Worm (Caenorhabditis elegans) whole organism, L4 larva: ENCODE data around the gene clec-59.

Experiments used
- nhr-111 ChIP-seq: fragments of 200-800 bp; sonication (Bioruptor generic); optimal IDR thresholded peaks from 2 replicates; lab custom pipeline; 2018; ENCODE audit warnings: mild to moderate bottlenecking, missing genetic modification characterization, missing compliant biosample characterization
- nhr-237 ChIP-seq: sonication (generic microtip); optimal IDR thresholded peaks from 2 replicates; lab custom pipeline; 2017; ENCODE audit warnings: missing biosample characterization, missing genetic modification characterization
- pha-4 ChIP-seq, 2 experiments: fragments of 150-350 bp in 1 of 2; fragments of 200-800 bp in 1 of 2; sonication (Bioruptor generic) in 1 of 2; IDR thresholded peaks in 1 of 2; optimal IDR thresholded peaks in 1 of 2; 2 replicates each; pipeline versions ENCODE4 v1.3.6 to Lab custom; 2014 to 2022; ENCODE audit warnings: missing genetic modification characterization in 2 of 2, missing genetic modification reagents in 2 of 2, missing biosample characterization in 1 of 2, missing compliant biosample characterization in 1 of 2
- ztf-11 ChIP-seq: fragments of 150-350 bp; optimal IDR thresholded peaks from 2 replicates; lab custom pipeline; 2014; ENCODE audit warnings: missing biosample characterization, missing genetic modification characterization

ce11 chrII:10439976-10440375 lies 39.3 kb downstream of the clec-59 start, which contains the start of gene E04D5.4:
- TF ChIP-seq ztf-11 (tag; lab: Kevin White, UChicago): no peak
- TF ChIP-seq pha-4 (GFP tag; IDR thresholded peaks at IDR 0.05; lab: Robert Waterston, UW): no peak
- no peak for TF ChIP-seq pha-4 (tag; optimal IDR thresholded peaks at IDR 0.05; lab: Kevin White, UChicago)
- TF ChIP-seq nhr-111 (GFP tag; lab: Kevin White, UChicago): no peak
- TF ChIP-seq nhr-237 (tag; lab: Kevin White, UChicago): no peak
